Worm (Caenorhabditis elegans) whole organism, L1 larva: Measurements from ENCODE around the gene elli-1.
A peak's percentile ranks its signal among the peaks of the same experiment; 100 is the strongest.

ENCODE experiments used
- C04F5.9 ChIP-seq: sonication (generic microtip); optimal IDR thresholded peaks from 2 replicates; lab custom pipeline; 2016; ENCODE audit warnings: missing genetic modification characterization, missing compliant biosample characterization
- C16A3.4 ChIP-seq: fragments of 150-350 bp; optimal IDR thresholded peaks from 2 replicates; lab custom pipeline; 2014; ENCODE audit warnings: missing biosample characterization, missing genetic modification characterization
- aha-1 ChIP-seq: fragments of 150-350 bp; optimal IDR thresholded peaks from 2 replicates; lab custom pipeline; 2014; ENCODE audit warnings: missing biosample characterization, missing genetic modification characterization
- alr-1 ChIP-seq: fragments of 200-800 bp; sonication (Bioruptor generic); optimal IDR thresholded peaks from 2 replicates; lab custom pipeline; 2018; ENCODE audit warnings: borderline replicate concordance, mild to moderate bottlenecking, missing genetic modification characterization, missing compliant biosample characterization
- aly-2 ChIP-seq: fragments of 150-350 bp; optimal IDR thresholded peaks from 2 replicates; lab custom pipeline; 2014; ENCODE audit warnings: missing biosample characterization, missing genetic modification characterization
- ama-1 ChIP-seq: fragments of 150-350 bp; optimal IDR thresholded peaks from 2 replicates; lab custom pipeline; 2014
- blmp-1 ChIP-seq: fragments of 150-350 bp; optimal IDR thresholded peaks from 2 replicates; lab custom pipeline; 2014; ENCODE audit warnings: missing biosample characterization, missing genetic modification characterization
- ceh-8 ChIP-seq: fragments of 200-800 bp; sonication (Bioruptor generic); optimal IDR thresholded peaks from 2 replicates; lab custom pipeline; 2018; ENCODE audit warnings: mild to moderate bottlenecking, missing genetic modification characterization, moderate library complexity, missing compliant biosample characterization
- ceh-88 ChIP-seq: fragments of 200-800 bp; sonication (Bioruptor generic); IDR thresholded peaks from 2 replicates; pipeline ENCODE4 v1.3.6; 2022; ENCODE audit warnings: missing genetic modification characterization, missing compliant biosample characterization
- ces-1 ChIP-seq: fragments of 150-350 bp; optimal IDR thresholded peaks from 2 replicates; lab custom pipeline; 2014; ENCODE audit warnings: missing biosample characterization, missing genetic modification reagents, missing genetic modification characterization
- dpl-1 ChIP-seq, 3 experiments: fragments of 150-350 bp in 2 of 3; sonication (generic microtip) in 1 of 3; optimal IDR thresholded peaks; 2 replicates each; lab custom pipeline; 2014 to 2017; ENCODE audit warnings: missing biosample characterization in 3 of 3, missing genetic modification characterization in 3 of 3, missing genetic modification reagents in 3 of 3
- dsc-1 ChIP-seq: sonication (generic microtip); optimal IDR thresholded peaks from 2 replicates; lab custom pipeline; 2016; ENCODE audit warnings: mild to moderate bottlenecking, missing genetic modification characterization, missing compliant biosample characterization
- efl-1 ChIP-seq, 4 experiments: fragments of 150-350 bp; optimal IDR thresholded peaks in 3 of 4; peaks in 1 of 4; 1 replicate in 1 of 4; 2 replicates in 3 of 4; lab custom pipeline; 2014; ENCODE audit warnings: missing biosample characterization in 2 of 4, missing genetic modification characterization in 2 of 4, missing genetic modification reagents in 2 of 4
- elt-2 ChIP-seq: sonication (generic microtip); optimal IDR thresholded peaks from 2 replicates; lab custom pipeline; 2016; ENCODE audit warnings: missing genetic modification characterization, mild to moderate bottlenecking, inconsistent platforms, missing compliant biosample characterization, missing genetic modification reagents
- elt-3 ChIP-seq, 6 experiments: fragments of 150-350 bp in 1 of 6; sonication (generic microtip); optimal IDR thresholded peaks; 2 replicates each; lab custom pipeline; 2017 to 2018; ENCODE audit warnings: missing biosample characterization in 6 of 6, missing genetic modification characterization in 6 of 6, inconsistent platforms in 1 of 6
- fkh-4 ChIP-seq: sonication (generic microtip); optimal IDR thresholded peaks from 2 replicates; lab custom pipeline; 2016; ENCODE audit warnings: missing compliant biosample characterization, missing genetic modification characterization, borderline replicate concordance
- fos-1 ChIP-seq: fragments of 150-350 bp; optimal IDR thresholded peaks from 2 replicates; lab custom pipeline; 2014; ENCODE audit warnings: missing biosample characterization, missing genetic modification characterization
- grh-1 ChIP-seq: fragments of 200-800 bp; sonication (Bioruptor generic); IDR thresholded peaks from 2 replicates; pipeline ENCODE4 v1.3.6; 2022; ENCODE audit warnings: missing genetic modification reagents, missing genetic modification characterization, missing compliant biosample characterization
- hlh-4 ChIP-seq: sonication (generic microtip); optimal IDR thresholded peaks from 2 replicates; lab custom pipeline; 2016; ENCODE audit warnings: mild to moderate bottlenecking, missing genetic modification characterization, missing compliant biosample characterization
- hpl-2 ChIP-seq: fragments of 150-350 bp; optimal IDR thresholded peaks from 2 replicates; lab custom pipeline; 2014; ENCODE audit warnings: missing biosample characterization, missing genetic modification reagents, missing genetic modification characterization
- irx-1 ChIP-seq: sonication (generic microtip); optimal IDR thresholded peaks from 2 replicates; lab custom pipeline; 2016; ENCODE audit warnings: missing genetic modification characterization, missing compliant biosample characterization
- jun-1 ChIP-seq: fragments of 150-350 bp; optimal IDR thresholded peaks from 2 replicates; lab custom pipeline; 2014; ENCODE audit warnings: missing biosample characterization, missing genetic modification reagents, missing genetic modification characterization
- lin-13 ChIP-seq: fragments of 150-350 bp; optimal IDR thresholded peaks from 2 replicates; lab custom pipeline; 2014; ENCODE audit warnings: missing biosample characterization, missing genetic modification reagents, missing genetic modification characterization
- lin-14 ChIP-seq: fragments of 200-800 bp; sonication (Bioruptor generic); optimal IDR thresholded peaks from 2 replicates; lab custom pipeline; 2018; ENCODE audit warnings: mild to moderate bottlenecking, missing genetic modification characterization, moderate library complexity, missing compliant biosample characterization
- lin-15B ChIP-seq: fragments of 150-350 bp; sonication (generic microtip); optimal IDR thresholded peaks from 3 replicates; lab custom pipeline; 2014; ENCODE audit warnings: missing biosample characterization, missing genetic modification characterization
- lin-35 ChIP-seq, 2 experiments: fragments of 150-350 bp; optimal IDR thresholded peaks; 2 replicates each; lab custom pipeline; 2014; ENCODE audit warnings: missing biosample characterization in 2 of 2, missing genetic modification characterization in 2 of 2, missing genetic modification reagents in 2 of 2
- lsy-2 ChIP-seq, 2 experiments: fragments of 150-350 bp; optimal IDR thresholded peaks; 2 replicates each; lab custom pipeline; 2014; ENCODE audit warnings: missing biosample characterization in 2 of 2, missing genetic modification characterization in 2 of 2
- mab-9 ChIP-seq: fragments of 200-800 bp; sonication (Bioruptor generic); IDR thresholded peaks from 2 replicates; pipeline ENCODE4 v1.3.6; 2022; ENCODE audit warnings: missing genetic modification reagents, missing genetic modification characterization, missing compliant biosample characterization
- mep-1 ChIP-seq: fragments of 150-350 bp; optimal IDR thresholded peaks from 2 replicates; lab custom pipeline; 2014; ENCODE audit warnings: missing biosample characterization, missing genetic modification characterization
- nhr-11 ChIP-seq: fragments of 150-350 bp; optimal IDR thresholded peaks from 2 replicates; lab custom pipeline; 2014; ENCODE audit warnings: missing biosample characterization, missing genetic modification characterization
- nhr-12 ChIP-seq: sonication (generic microtip); optimal IDR thresholded peaks from 2 replicates; lab custom pipeline; 2017; ENCODE audit warnings: missing biosample characterization, missing genetic modification characterization
- nhr-19 ChIP-seq: fragments of 200-800 bp; sonication (Bioruptor generic); conservative IDR thresholded peaks from 2 replicates; pipeline ENCODE4 v1.3.6; 2022; ENCODE audit warnings: missing genetic modification characterization, missing compliant biosample characterization
- nhr-20 ChIP-seq: sonication (generic microtip); optimal IDR thresholded peaks from 2 replicates; lab custom pipeline; 2016; ENCODE audit warnings: mild to moderate bottlenecking, missing genetic modification characterization, missing compliant biosample characterization
- nhr-237 ChIP-seq: fragments of 150-350 bp; optimal IDR thresholded peaks from 2 replicates; lab custom pipeline; 2014; ENCODE audit warnings: missing biosample characterization, missing genetic modification characterization
- nhr-47 ChIP-seq: sonication (generic microtip); optimal IDR thresholded peaks from 2 replicates; lab custom pipeline; 2016; ENCODE audit warnings: mild to moderate bottlenecking, missing genetic modification characterization, moderate library complexity, missing compliant biosample characterization
- nhr-71 ChIP-seq: sonication (generic microtip); optimal IDR thresholded peaks from 2 replicates; lab custom pipeline; 2016; ENCODE audit warnings: mild to moderate bottlenecking, missing genetic modification characterization, moderate library complexity, missing compliant biosample characterization
- nhr-76 ChIP-seq: sonication (generic microtip); optimal IDR thresholded peaks from 2 replicates; lab custom pipeline; 2017; ENCODE audit warnings: missing biosample characterization, missing genetic modification characterization
- nhr-77 ChIP-seq: fragments of 150-350 bp; optimal IDR thresholded peaks from 2 replicates; lab custom pipeline; 2014; ENCODE audit warnings: missing biosample characterization, missing genetic modification characterization
- nhr-84 ChIP-seq: sonication (generic microtip); optimal IDR thresholded peaks from 2 replicates; lab custom pipeline; 2017; ENCODE audit warnings: missing biosample characterization, missing genetic modification characterization
- pag-3 ChIP-seq: sonication (generic microtip); optimal IDR thresholded peaks from 2 replicates; lab custom pipeline; 2017; ENCODE audit warnings: missing genetic modification characterization, mild to moderate bottlenecking, missing compliant biosample characterization, antibody characterized with exemption, borderline replicate concordance; ENCODE audit not compliant: insufficient read depth
- pqm-1 ChIP-seq: sonication (generic microtip); optimal IDR thresholded peaks from 3 replicates; lab custom pipeline; 2017; ENCODE audit warnings: missing biosample characterization, missing genetic modification characterization
- rnt-1 ChIP-seq: sonication (generic microtip); optimal IDR thresholded peaks from 2 replicates; lab custom pipeline; 2016; ENCODE audit warnings: mild to moderate bottlenecking, missing genetic modification characterization, moderate library complexity, missing compliant biosample characterization
- sox-4 ChIP-seq: sonication (generic microtip); optimal IDR thresholded peaks from 2 replicates; lab custom pipeline; 2016; ENCODE audit warnings: missing genetic modification characterization, missing compliant biosample characterization
- sptf-1 ChIP-seq: fragments of 150-350 bp; optimal IDR thresholded peaks from 2 replicates; lab custom pipeline; 2014; ENCODE audit warnings: missing biosample characterization, missing genetic modification characterization
- swsn-7 ChIP-seq: sonication (generic microtip); optimal IDR thresholded peaks from 2 replicates; lab custom pipeline; 2016; ENCODE audit warnings: missing genetic modification characterization, missing compliant biosample characterization
- xbp-1 ChIP-seq: sonication (generic microtip); optimal IDR thresholded peaks from 2 replicates; lab custom pipeline; 2016; ENCODE audit warnings: missing genetic modification characterization, missing compliant biosample characterization
- ztf-11 ChIP-seq, 2 experiments: sonication (generic microtip); optimal IDR thresholded peaks; 2 replicates each; lab custom pipeline; 2016 to 2017; ENCODE audit warnings: missing genetic modification characterization in 2 of 2, missing biosample characterization in 1 of 2, missing compliant biosample characterization in 1 of 2

elli-1 gene

ce11 chrIV:8745591-8746302 is 8.9 kb downstream of the elli-1 start, which contains the start of the genes F20C5.7 and parg-1:
TSS of gene F20C5.7 (minus strand) at chrIV:8745691.
TSS of gene parg-1 (plus strand) at chrIV:8746252.
- TF ChIP-seq elt-2 (tag; lab: Kevin White, UChicago) = no peak

- TF ChIP-seq hpl-2 (peak; percentile 33), jun-1 (tag; lab: Kevin White, UChicago) (peak; percentile 68), nhr-71 (tag; lab: Kevin White, UChicago) (peak; percentile 89), aha-1 (tag; lab: Kevin White, UChicago) (peak; percentile 43), nhr-84 (tag; lab: Kevin White, UChicago) (no peak), dsc-1 (tag; lab: Kevin White, UChicago) (peak; percentile 80), ces-1 (GFP tag; lab: Kevin White, UChicago) (no peak), hlh-4 (tag; lab: Kevin White, UChicago) (no peak), nhr-237 (tag; lab: Kevin White, UChicago) (no peak), nhr-19 (GFP tag; lab: Robert Waterston, UW) (peak; percentile 84), pag-3 (tag; lab: Kevin White, UChicago) (no peak), grh-1 (GFP tag; lab: Robert Waterston, UW) (peak; percentile 61), nhr-47 (peak; percentile 85), C04F5.9 (tag; lab: Kevin White, UChicago) (peak; percentile 62), rnt-1 (peak; percentile 87), pqm-1 (tag; lab: Kevin White, UChicago) (no peak), dpl-1 (GFP tag; optimal IDR thresholded peaks at IDR 0.05; lab: Kevin White, UChicago) (peak; percentile 81 to 88 (median 87)), lin-15B (tag; lab: Kevin White, UChicago) (peak; percentile 65), swsn-7 (peak; percentile 85), irx-1 (tag; lab: Kevin White, UChicago) (peak; percentile 80), fkh-4 (tag; lab: Kevin White, UChicago) (no peak), efl-1 (optimal IDR thresholded peaks at IDR 0.05; lab: Kevin White, UChicago) (peak; percentile 75 to 86), efl-1 (GFP tag; optimal IDR thresholded peaks at IDR 0.05 in 1 of 2; lab: Kevin White, UChicago) (peak; percentile 86 to 98), nhr-12 (tag; lab: Kevin White, UChicago) (no peak), blmp-1 (tag; lab: Kevin White, UChicago) (peak; percentile 37), nhr-20 (tag; lab: Kevin White, UChicago) (peak; percentile 83), lsy-2 (tag; optimal IDR thresholded peaks at IDR 0.05; lab: Kevin White, UChicago) (peak; percentile 86 to 88), lin-35 (GFP tag; optimal IDR thresholded peaks at IDR 0.05; lab: Kevin White, UChicago) (peak; percentile 85 to 91), sptf-1 (no peak), lin-13 (GFP tag; lab: Kevin White, UChicago) (peak; percentile 72), nhr-76 (tag; lab: Kevin White, UChicago) (no peak), nhr-11 (tag; lab: Kevin White, UChicago) (peak; percentile 61), ztf-11 (tag; optimal IDR thresholded peaks at IDR 0.05; lab: Kevin White, UChicago) (peak in 1 of 2 experiments; percentile 25), aly-2 (no peak), ceh-88 (GFP tag; lab: Robert Waterston, UW) (peak; percentile 36; the same call in 1 of the 2 replicates), lin-14 (peak; percentile 87), xbp-1 (tag; lab: Kevin White, UChicago) (peak; percentile 84), mep-1 (tag; lab: Kevin White, UChicago) (peak; percentile 90), mab-9 (GFP tag; lab: Robert Waterston, UW) (no peak), nhr-77 (tag; lab: Kevin White, UChicago) (peak; percentile 56), ceh-8 (GFP tag; lab: Kevin White, UChicago) (no peak), fos-1 (peak; percentile 58), alr-1 (no peak), elt-2 (tag; lab: Kevin White, UChicago) (peak; percentile 81), elt-3 (tag; optimal IDR thresholded peaks at IDR 0.05; lab: Kevin White, UChicago) (peak in 2 of 6 experiments; percentile 66 to 77), C16A3.4 (tag; lab: Kevin White, UChicago) (peak; percentile 67), sox-4 (tag; lab: Kevin White, UChicago) (peak; percentile 23), ama-1 (no peak)
Measured at ce11 chrIV:8743654-8744332, 10.8 kb downstream of the elli-1 start, which contains the start of gene F21D5.7. TSS of gene F21D5.7 (minus strand) at chrIV:8743704.
